Worm (Caenorhabditis elegans) whole organism, L3 larva: ENCODE measurements around the gene epic-3.

Experiments
- ZK546.5 ChIP-seq: sonication (generic microtip); optimal IDR thresholded peaks from 2 replicates; lab custom pipeline; 2017; ENCODE audit warnings: missing biosample characterization, missing genetic modification characterization
- aly-2 ChIP-seq: fragments of 150-350 bp; optimal IDR thresholded peaks from 2 replicates; lab custom pipeline; 2014; ENCODE audit warnings: missing biosample characterization, missing genetic modification characterization
- ama-1 ChIP-seq: fragments of 150-350 bp; optimal IDR thresholded peaks from 2 replicates; lab custom pipeline; 2018
- ceh-16 ChIP-seq: sonication (generic microtip); optimal IDR thresholded peaks from 2 replicates; lab custom pipeline; 2017; ENCODE audit warnings: missing biosample characterization, missing genetic modification characterization
- ceh-28 ChIP-seq: fragments of 150-350 bp; optimal IDR thresholded peaks from 2 replicates; lab custom pipeline; 2014; ENCODE audit warnings: missing biosample characterization, missing genetic modification reagents, missing genetic modification characterization
- ceh-9 ChIP-seq: sonication (generic microtip); optimal IDR thresholded peaks from 2 replicates; lab custom pipeline; 2018; ENCODE audit warnings: missing biosample characterization, missing genetic modification characterization
- daf-12 ChIP-seq: fragments of 150-350 bp; optimal IDR thresholded peaks from 2 replicates; lab custom pipeline; 2014; ENCODE audit warnings: missing biosample characterization, missing genetic modification reagents, missing genetic modification characterization
- egl-27 ChIP-seq: sonication (generic microtip); optimal IDR thresholded peaks from 4 replicates; lab custom pipeline; 2017; ENCODE audit warnings: missing biosample characterization, missing genetic modification reagents, missing genetic modification characterization
- elt-1 ChIP-seq: fragments of 150-350 bp; optimal IDR thresholded peaks from 2 replicates; lab custom pipeline; 2014; ENCODE audit warnings: missing biosample characterization, missing genetic modification characterization
- elt-2 ChIP-seq: sonication (generic microtip); optimal IDR thresholded peaks from 2 replicates; lab custom pipeline; 2016; ENCODE audit warnings: missing genetic modification reagents, mild to moderate bottlenecking, missing genetic modification characterization, missing compliant biosample characterization
- fkh-10 ChIP-seq: sonication (generic microtip); optimal IDR thresholded peaks from 2 replicates; lab custom pipeline; 2017; ENCODE audit warnings: missing biosample characterization, missing genetic modification reagents, missing genetic modification characterization
- fkh-2 ChIP-seq: fragments of 150-350 bp; optimal IDR thresholded peaks from 2 replicates; lab custom pipeline; 2014; ENCODE audit warnings: missing biosample characterization, missing genetic modification reagents, missing genetic modification characterization
- hmg-11 ChIP-seq: sonication (generic microtip); optimal IDR thresholded peaks from 2 replicates; lab custom pipeline; 2016; ENCODE audit warnings: missing genetic modification characterization, missing compliant biosample characterization
- jun-1 ChIP-seq: fragments of 150-350 bp; optimal IDR thresholded peaks from 2 replicates; lab custom pipeline; 2014; ENCODE audit warnings: missing biosample characterization, missing genetic modification reagents, missing genetic modification characterization
- lin-15B ChIP-seq: fragments of 150-350 bp; optimal IDR thresholded peaks from 2 replicates; lab custom pipeline; 2014; ENCODE audit warnings: missing biosample characterization, missing genetic modification characterization
- lin-39 ChIP-seq: fragments of 150-350 bp; optimal IDR thresholded peaks from 2 replicates; lab custom pipeline; 2018; ENCODE audit warnings: missing biosample characterization, missing genetic modification reagents, missing genetic modification characterization
- lsy-12 ChIP-seq: sonication (generic microtip); optimal IDR thresholded peaks from 2 replicates; lab custom pipeline; 2016; ENCODE audit warnings: mild to moderate bottlenecking, missing genetic modification characterization, missing compliant biosample characterization
- mdl-1 ChIP-seq: fragments of 150-350 bp; optimal IDR thresholded peaks from 2 replicates; lab custom pipeline; 2014; ENCODE audit warnings: missing biosample characterization, missing genetic modification characterization
- mml-1 ChIP-seq: fragments of 150-350 bp; sonication (generic microtip); optimal IDR thresholded peaks from 3 replicates; lab custom pipeline; 2014; ENCODE audit warnings: missing biosample characterization, missing genetic modification characterization
- nfya-1 ChIP-seq: sonication (generic microtip); optimal IDR thresholded peaks from 2 replicates; lab custom pipeline; 2017; ENCODE audit warnings: missing genetic modification characterization, mild to moderate bottlenecking, missing compliant biosample characterization, antibody characterized with exemption, moderate library complexity; ENCODE audit not compliant: insufficient read depth
- nhr-11 ChIP-seq: fragments of 150-350 bp; optimal IDR thresholded peaks from 2 replicates; lab custom pipeline; 2014; ENCODE audit warnings: missing biosample characterization, missing genetic modification characterization
- nhr-23 ChIP-seq: fragments of 150-350 bp; optimal IDR thresholded peaks from 2 replicates; lab custom pipeline; 2014; ENCODE audit warnings: missing biosample characterization, missing genetic modification reagents, missing genetic modification characterization
- nhr-237 ChIP-seq: fragments of 150-350 bp; optimal IDR thresholded peaks from 2 replicates; lab custom pipeline; 2014; ENCODE audit warnings: missing biosample characterization, missing genetic modification characterization
- nhr-25 ChIP-seq: sonication (generic microtip); optimal IDR thresholded peaks from 2 replicates; lab custom pipeline; 2017; ENCODE audit warnings: missing biosample characterization, missing genetic modification characterization
- nhr-28 ChIP-seq: fragments of 150-350 bp; optimal IDR thresholded peaks from 2 replicates; lab custom pipeline; 2014; ENCODE audit warnings: missing biosample characterization, missing genetic modification characterization
- nhr-43 ChIP-seq: sonication (generic microtip); optimal IDR thresholded peaks from 2 replicates; lab custom pipeline; 2016; ENCODE audit warnings: mild to moderate bottlenecking, missing genetic modification characterization, missing compliant biosample characterization; ENCODE audit not compliant: poor library complexity, severe bottlenecking
- nhr-67 ChIP-seq: fragments of 150-350 bp; optimal IDR thresholded peaks from 2 replicates; lab custom pipeline; 2014; ENCODE audit warnings: missing biosample characterization, missing genetic modification characterization
- nhr-76 ChIP-seq: fragments of 150-350 bp; sonication (generic microtip); optimal IDR thresholded peaks from 5 replicates; lab custom pipeline; 2014; ENCODE audit warnings: missing biosample characterization, missing genetic modification characterization
- nhr-77 ChIP-seq: fragments of 150-350 bp; optimal IDR thresholded peaks from 2 replicates; lab custom pipeline; 2014; ENCODE audit warnings: missing biosample characterization, missing genetic modification characterization
- pqm-1 ChIP-seq: fragments of 150-350 bp; optimal IDR thresholded peaks from 2 replicates; lab custom pipeline; 2017; ENCODE audit warnings: missing biosample characterization, missing genetic modification characterization, inconsistent platforms
- sea-2 ChIP-seq: fragments of 150-350 bp; sonication (generic microtip); optimal IDR thresholded peaks from 4 replicates; lab custom pipeline; 2014; ENCODE audit warnings: missing biosample characterization, missing genetic modification reagents, missing genetic modification characterization
- skn-1 ChIP-seq: fragments of 150-350 bp; optimal IDR thresholded peaks from 2 replicates; lab custom pipeline; 2014; ENCODE audit warnings: missing biosample characterization, missing genetic modification characterization
- snpc-4 ChIP-seq: fragments of 150-350 bp; optimal IDR thresholded peaks from 2 replicates; lab custom pipeline; 2014; ENCODE audit warnings: missing biosample characterization, missing genetic modification characterization
- tbx-2 ChIP-seq: sonication (generic microtip); optimal IDR thresholded peaks from 2 replicates; lab custom pipeline; 2016; ENCODE audit warnings: mild to moderate bottlenecking, missing genetic modification characterization, missing compliant biosample characterization
- unc-39 ChIP-seq: sonication (generic microtip); optimal IDR thresholded peaks from 4 replicates; lab custom pipeline; 2017; ENCODE audit warnings: missing biosample characterization, missing genetic modification characterization
- unc-62 ChIP-seq: fragments of 150-350 bp; sonication (generic microtip); optimal IDR thresholded peaks from 4 replicates; lab custom pipeline; 2014; ENCODE audit warnings: missing biosample characterization, missing genetic modification reagents, missing genetic modification characterization
- zag-1 ChIP-seq: fragments of 150-350 bp; optimal IDR thresholded peaks from 2 replicates; lab custom pipeline; 2014; ENCODE audit warnings: missing biosample characterization, missing genetic modification characterization
- ztf-4 ChIP-seq: fragments of 150-350 bp; optimal IDR thresholded peaks from 2 replicates; lab custom pipeline; 2014; ENCODE audit warnings: missing biosample characterization, missing genetic modification characterization

Gene epic-3

DNA sequence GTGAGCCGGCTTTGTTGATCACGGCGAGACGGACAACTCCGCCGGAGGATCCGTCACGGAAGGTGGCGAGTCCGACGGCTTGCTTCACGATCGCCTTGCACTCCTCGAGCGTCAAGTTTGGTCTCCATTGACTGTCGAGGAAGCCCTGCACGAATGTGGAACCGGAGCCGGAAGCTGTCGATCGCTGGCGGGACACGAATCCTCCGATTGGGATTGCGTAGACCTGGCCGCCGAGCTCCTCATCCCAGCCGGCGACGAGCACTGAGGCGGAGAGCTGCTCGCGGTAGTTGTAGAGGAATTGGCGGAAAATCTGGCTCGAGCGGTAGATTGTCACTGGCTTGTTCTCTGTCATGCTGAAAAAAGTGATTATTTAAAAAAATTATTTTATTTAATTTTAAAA lies 15.2 kb downstream of the epic-3 start:
- TF ChIP-seq nhr-77 (no peak), sea-2 (GFP tag; lab: Kevin White, UChicago) (no peak), aly-2 (tag; lab: Kevin White, UChicago) (no peak), nhr-76 (tag; lab: Kevin White, UChicago) (no peak), nfya-1 (no peak), tbx-2 (no peak), pqm-1 (tag; lab: Kevin White, UChicago) (no peak), egl-27 (tag; lab: Kevin White, UChicago) (no peak), lin-39 (tag; lab: Kevin White, UChicago) (no peak), ceh-16 (tag; lab: Kevin White, UChicago) (no peak), fkh-10 (GFP tag; lab: Kevin White, UChicago) (no peak), elt-2 (tag; lab: Kevin White, UChicago) (no peak), snpc-4 (tag; lab: Kevin White, UChicago) (no peak)

ce11 chrIV:1708426-1708826 lies 15.8 kb downstream of the epic-3 start:
- TF ChIP-seq tbx-2 (no peak), mdl-1 (tag; lab: Kevin White, UChicago) (no peak), lin-15B (no peak), nhr-23 (tag; lab: Kevin White, UChicago) (no peak), nhr-28 (no peak), nhr-67 (tag; lab: Kevin White, UChicago) (no peak), egl-27 (tag; lab: Kevin White, UChicago) (no peak), snpc-4 (tag; lab: Kevin White, UChicago) (no peak), daf-12 (tag; lab: Kevin White, UChicago) (no peak), nhr-11 (no peak), mml-1 (tag; lab: Kevin White, UChicago) (no peak), ZK546.5 (peak; percentile 8), ztf-4 (tag; lab: Kevin White, UChicago) (no peak), ama-1 (lab: Kevin White, UChicago) (peak; percentile 57), nhr-43 (peak; percentile 32), jun-1 (tag; lab: Kevin White, UChicago) (no peak), hmg-11 (peak; percentile 3), nhr-25 (tag; lab: Kevin White, UChicago) (peak; percentile 28), fkh-10 (GFP tag; lab: Kevin White, UChicago) (no peak), lsy-12 (tag; lab: Kevin White, UChicago) (no peak), nhr-237 (no peak), elt-1 (tag; lab: Kevin White, UChicago) (no peak), ceh-9 (tag; lab: Kevin White, UChicago) (no peak), unc-39 (tag; lab: Kevin White, UChicago) (no peak), aly-2 (tag; lab: Kevin White, UChicago) (peak; percentile 80), unc-62 (GFP tag; lab: Kevin White, UChicago) (no peak), nfya-1 (peak; percentile 14), skn-1 (tag; lab: Kevin White, UChicago) (no peak)
- TF ChIP-seq, all 47 proteins: peak for 7

- no peak for TF ChIP-seq zag-1
- no peak for TF ChIP-seq mml-1 (tag; lab: Kevin White, UChicago)
- TF ChIP-seq daf-12 (tag; lab: Kevin White, UChicago): no peak
Observed at ce11 chrIV:1707960-1708359, 16.2 kb downstream of the epic-3 start.

DNA sequence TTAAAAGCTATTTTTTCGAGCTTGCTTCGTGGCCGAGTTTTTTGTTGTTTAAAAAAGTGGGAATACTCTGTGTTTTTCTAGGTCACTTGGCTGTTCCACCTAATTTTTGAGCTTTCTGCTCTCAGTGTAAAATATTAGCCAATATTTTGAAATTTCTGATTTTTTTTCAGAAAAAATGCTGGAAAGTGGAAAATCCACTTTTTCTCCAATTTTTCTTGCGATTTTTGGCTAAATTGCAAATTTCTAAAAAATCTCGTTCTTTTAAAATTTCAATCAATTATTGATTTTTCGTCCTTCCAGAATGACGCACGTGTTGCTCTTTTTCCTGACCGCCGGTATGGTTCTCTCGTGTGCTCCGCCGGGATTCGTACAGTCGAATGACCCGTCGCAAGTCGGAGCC lies 17.2 kb downstream of the epic-3 start, which contains the start of gene K08D12.4:
TSS of gene K08D12.4 (plus strand) at position 301 of the 400 bp plus-strand sequence.
- TF ChIP-seq fkh-2 (tag; lab: Kevin White, UChicago) (no peak), ceh-28 (tag; lab: Kevin White, UChicago) (peak; percentile 2)
